Worm (Caenorhabditis elegans) whole organism, young adult: Measurements from ENCODE around the gene F45E10.2.

Source experiments
- Y53F4B.3 ChIP-seq: fragments of 200-800 bp; sonication (Bioruptor generic); IDR thresholded peaks from 2 replicates; pipeline ENCODE4 v1.3.6; 2022; ENCODE audit warnings: missing genetic modification reagents, missing genetic modification characterization, missing compliant biosample characterization
- aptf-3 ChIP-seq: fragments of 200-800 bp; sonication (Bioruptor generic); IDR thresholded peaks from 2 replicates; pipeline ENCODE4 v1.3.6; 2022; ENCODE audit warnings: missing genetic modification characterization, missing compliant biosample characterization
- pbrm-1 ChIP-seq: fragments of 200-800 bp; sonication (Bioruptor generic); IDR thresholded peaks from 2 replicates; pipeline ENCODE4 v1.3.6; 2022; ENCODE audit warnings: missing genetic modification reagents, missing genetic modification characterization, missing compliant biosample characterization

- TF ChIP-seq pbrm-1 (GFP tag; lab: Robert Waterston, UW) = no peak
- no peak for TF ChIP-seq Y53F4B.3 (GFP tag; lab: Robert Waterston, UW)
- no peak for TF ChIP-seq aptf-3 (GFP tag; lab: Robert Waterston, UW)
These were observed 44.2 kb downstream of the F45E10.2 start for ce11 chrII:11010914-11011313.
